Worm (Caenorhabditis elegans) whole organism, L4 larva: ENCODE measurements around the gene str-12.

Experiments
- F37D6.2 ChIP-seq: sonication (generic microtip); optimal IDR thresholded peaks from 2 replicates; lab custom pipeline; 2016; ENCODE audit warnings: mild to moderate bottlenecking, missing genetic modification characterization, missing compliant biosample characterization
- Y48G9A.11 ChIP-seq: fragments of 200-800 bp; sonication (Bioruptor generic); IDR thresholded peaks from 2 replicates; pipeline ENCODE4 v1.3.6; 2022; ENCODE audit warnings: missing genetic modification reagents, missing genetic modification characterization, missing compliant biosample characterization
- ZK546.5 ChIP-seq, 2 experiments: sonication (generic microtip); optimal IDR thresholded peaks; 2 replicates each; lab custom pipeline; 2017; ENCODE audit warnings: missing biosample characterization in 2 of 2, missing genetic modification characterization in 2 of 2
- aly-2 ChIP-seq: sonication (generic microtip); optimal IDR thresholded peaks from 2 replicates; lab custom pipeline; 2018; ENCODE audit warnings: missing biosample characterization, missing genetic modification characterization
- egl-27 ChIP-seq: sonication (generic microtip); optimal IDR thresholded peaks from 3 replicates; lab custom pipeline; 2017; ENCODE audit warnings: missing biosample characterization, missing genetic modification reagents, missing genetic modification characterization
- fos-1 ChIP-seq: fragments of 150-350 bp; optimal IDR thresholded peaks from 2 replicates; lab custom pipeline; 2014; ENCODE audit warnings: missing biosample characterization, missing genetic modification characterization
- lin-13 ChIP-seq: fragments of 150-350 bp; optimal IDR thresholded peaks from 2 replicates; lab custom pipeline; 2014; ENCODE audit warnings: missing biosample characterization, missing genetic modification reagents, missing genetic modification characterization
- lin-15B ChIP-seq: fragments of 150-350 bp; sonication (generic microtip); optimal IDR thresholded peaks from 3 replicates; lab custom pipeline; 2014; ENCODE audit warnings: missing biosample characterization, missing genetic modification characterization
- nhr-237 ChIP-seq: sonication (generic microtip); optimal IDR thresholded peaks from 2 replicates; lab custom pipeline; 2017; ENCODE audit warnings: missing biosample characterization, missing genetic modification characterization
- nhr-6 ChIP-seq: fragments of 150-350 bp; optimal IDR thresholded peaks from 2 replicates; lab custom pipeline; 2014; ENCODE audit warnings: missing biosample characterization, missing genetic modification characterization
- nhr-76 ChIP-seq: fragments of 150-350 bp; optimal IDR thresholded peaks from 2 replicates; lab custom pipeline; 2014; ENCODE audit warnings: missing biosample characterization, missing genetic modification characterization
- pha-4 ChIP-seq, 2 experiments: fragments of 150-350 bp in 1 of 2; fragments of 200-800 bp in 1 of 2; sonication (Bioruptor generic) in 1 of 2; IDR thresholded peaks in 1 of 2; optimal IDR thresholded peaks in 1 of 2; 2 replicates each; pipeline versions ENCODE4 v1.3.6 to Lab custom; 2014 to 2022; ENCODE audit warnings: missing genetic modification characterization in 2 of 2, missing genetic modification reagents in 2 of 2, missing biosample characterization in 1 of 2, missing compliant biosample characterization in 1 of 2

- TF ChIP-seq nhr-76 (no peak), F37D6.2 (tag; lab: Kevin White, UChicago) (no peak), egl-27 (no peak), Y48G9A.11 (no peak), aly-2 (tag; lab: Kevin White, UChicago) (no peak), fos-1 (tag; lab: Kevin White, UChicago) (no peak), nhr-6 (tag; lab: Kevin White, UChicago) (no peak), lin-13 (GFP tag; lab: Kevin White, UChicago) (no peak), lin-15B (tag; lab: Kevin White, UChicago) (no peak), pha-4 (GFP tag; IDR thresholded peaks at IDR 0.05; lab: Robert Waterston, UW) (no peak), pha-4 (tag; optimal IDR thresholded peaks at IDR 0.05; lab: Kevin White, UChicago) (no peak), ZK546.5 (tag; optimal IDR thresholded peaks at IDR 0.05; lab: Kevin White, UChicago) (no peak), nhr-237 (tag; lab: Kevin White, UChicago) (no peak)
Measured at ce11 chrV:15575305-15575704, 35.4 kb upstream of the str-12 start, which contains the start of gene mdt-28.
